Fruit fly (Drosophila melanogaster) whole organism, embryonic: ENCODE measurements around the gene CG33784.

Source experiments
- Ada2b ChIP-seq: fragments of 200-800 bp; sonication (Bioruptor generic); IDR thresholded peaks from 2 replicates; pipeline ENCODE4 v1.3.6; 2022; ENCODE audit warnings: missing biosample characterization, missing genetic modification characterization
- BEAF-32 ChIP-seq: fragments of 200-800 bp; sonication (Bioruptor generic); optimal IDR thresholded peaks from 3 replicates; lab custom pipeline; 2017; ENCODE audit warnings: missing biosample characterization, missing genetic modification characterization, mild to moderate bottlenecking, moderate library complexity, missing genetic modification reagents
- Blimp-1 ChIP-seq: fragments of 200-800 bp; sonication (Bioruptor generic); optimal IDR thresholded peaks from 3 replicates; lab custom pipeline; 2018; ENCODE audit warnings: missing biosample characterization, missing genetic modification characterization, mild to moderate bottlenecking, moderate library complexity, missing genetic modification reagents
- BtbVII ChIP-seq: fragments of 200-800 bp; sonication (Bioruptor generic); optimal IDR thresholded peaks from 3 replicates; lab custom pipeline; 2017; ENCODE audit warnings: missing biosample characterization, mild to moderate bottlenecking, missing genetic modification characterization
- CG12155 ChIP-seq: fragments of 200-800 bp; sonication (Bioruptor generic); optimal IDR thresholded peaks from 3 replicates; lab custom pipeline; 2016; ENCODE audit warnings: missing biosample characterization, missing genetic modification characterization
- CG13624 ChIP-seq: fragments of 200-800 bp; sonication (Bioruptor generic); optimal IDR thresholded peaks from 2 replicates; lab custom pipeline; 2016; ENCODE audit warnings: missing biosample characterization, missing genetic modification characterization
- CG14667 ChIP-seq: fragments of 200-800 bp; sonication (Bioruptor generic); IDR thresholded peaks from 2 replicates; pipeline ENCODE4 v1.3.6; 2022; ENCODE audit warnings: missing biosample characterization, missing genetic modification characterization
- CG15011 ChIP-seq: fragments of 200-800 bp; sonication (Bioruptor generic); optimal IDR thresholded peaks from 3 replicates; lab custom pipeline; 2018; ENCODE audit warnings: missing biosample characterization, mild to moderate bottlenecking, missing genetic modification characterization
- CG16815 ChIP-seq: fragments of 200-800 bp; sonication (Bioruptor generic); optimal IDR thresholded peaks from 3 replicates; lab custom pipeline; 2017; ENCODE audit warnings: missing biosample characterization, mild to moderate bottlenecking, missing genetic modification characterization
- CG17359 ChIP-seq: fragments of 200-800 bp; sonication (Bioruptor generic); optimal IDR thresholded peaks from 3 replicates; lab custom pipeline; 2018; ENCODE audit warnings: missing biosample characterization, mild to moderate bottlenecking, missing genetic modification characterization, moderate library complexity
- CG31224 ChIP-seq: fragments of 200-800 bp; sonication (Bioruptor generic); IDR thresholded peaks from 2 replicates; pipeline ENCODE4 v1.3.6; 2022; ENCODE audit warnings: missing biosample characterization, missing genetic modification characterization
- CG31441 ChIP-seq: fragments of 200-800 bp; sonication (Bioruptor generic); IDR thresholded peaks from 2 replicates; pipeline ENCODE4 v1.3.6; 2022; ENCODE audit warnings: missing biosample characterization, missing genetic modification characterization
- CG33557 ChIP-seq: fragments of 200-800 bp; sonication (Bioruptor generic); optimal IDR thresholded peaks from 2 replicates; lab custom pipeline; 2019; ENCODE audit warnings: missing biosample characterization, mild to moderate bottlenecking, missing genetic modification characterization, moderate library complexity
- CG34376 ChIP-seq: fragments of 200-800 bp; sonication (Bioruptor generic); optimal IDR thresholded peaks from 2 replicates; lab custom pipeline; 2018; ENCODE audit warnings: missing biosample characterization, mild to moderate bottlenecking, missing genetic modification characterization
- CG34422 ChIP-seq: fragments of 200-800 bp; sonication (Bioruptor generic); IDR thresholded peaks from 3 replicates; pipeline ENCODE4 v1.3.6; 2022; ENCODE audit warnings: missing biosample characterization, missing genetic modification characterization
- CG3847 ChIP-seq: fragments of 200-800 bp; sonication (Bioruptor generic); IDR thresholded peaks from 2 replicates; pipeline ENCODE4 v1.3.6; 2022; ENCODE audit warnings: missing biosample characterization, missing genetic modification characterization
- CG6175 ChIP-seq: fragments of 200-800 bp; sonication (Bioruptor generic); IDR thresholded peaks from 3 replicates; pipeline ENCODE4 v1.3.6; 2022; ENCODE audit warnings: missing biosample characterization, missing genetic modification characterization
- CG6854 ChIP-seq: fragments of 200-800 bp; sonication (Bioruptor generic); optimal IDR thresholded peaks from 3 replicates; lab custom pipeline; 2017; ENCODE audit warnings: missing biosample characterization, mild to moderate bottlenecking, missing genetic modification characterization
- CG7372 ChIP-seq: fragments of 200-800 bp; sonication (Bioruptor generic); IDR thresholded peaks from 2 replicates; pipeline ENCODE4 v1.3.6; 2022; ENCODE audit warnings: missing biosample characterization, missing genetic modification characterization
- CG8478 ChIP-seq: fragments of >200 bp; optimal IDR thresholded peaks from 2 replicates; lab custom pipeline; 2018
- CG9215 ChIP-seq: fragments of 200-800 bp; sonication (Bioruptor generic); IDR thresholded peaks from 2 replicates; pipeline ENCODE4 v1.3.6; 2022; ENCODE audit warnings: missing biosample characterization, missing genetic modification characterization
- CG9797 ChIP-seq: fragments of 200-800 bp; sonication (Bioruptor generic); optimal IDR thresholded peaks from 3 replicates; lab custom pipeline; 2018; ENCODE audit warnings: missing biosample characterization, mild to moderate bottlenecking, missing genetic modification characterization
- CG9817 ChIP-seq: fragments of 200-800 bp; sonication (Bioruptor generic); optimal IDR thresholded peaks from 2 replicates; lab custom pipeline; 2018; ENCODE audit warnings: missing biosample characterization, mild to moderate bottlenecking, missing genetic modification characterization, moderate library complexity
- Chrac-16 ChIP-seq: fragments of 200-800 bp; sonication (Bioruptor generic); optimal IDR thresholded peaks from 3 replicates; lab custom pipeline; 2016; ENCODE audit warnings: missing biosample characterization, missing genetic modification characterization
- CrebB ChIP-seq: fragments of 200-800 bp; sonication (Bioruptor generic); optimal IDR thresholded peaks from 3 replicates; lab custom pipeline; 2018; ENCODE audit warnings: missing biosample characterization, mild to moderate bottlenecking, missing genetic modification characterization
- Dfd ChIP-seq, 2 experiments: fragments of >200 bp; optimal IDR thresholded peaks; 2 replicates each; lab custom pipeline; 2017; ENCODE audit warnings: missing biosample characterization in 2 of 2, missing genetic modification characterization in 2 of 2
- Doc2 ChIP-seq: fragments of 200-800 bp; sonication (Bioruptor generic); IDR thresholded peaks from 2 replicates; pipeline ENCODE4 v1.3.6; 2022; ENCODE audit warnings: missing biosample characterization, missing genetic modification characterization
- Hand ChIP-seq: fragments of 200-800 bp; sonication (Bioruptor generic); optimal IDR thresholded peaks from 2 replicates; lab custom pipeline; 2017; ENCODE audit warnings: mild to moderate bottlenecking, missing biosample characterization, missing genetic modification reagents, missing genetic modification characterization
- Hey ChIP-seq: fragments of 200-800 bp; sonication (Bioruptor generic); optimal IDR thresholded peaks from 3 replicates; lab custom pipeline; 2018; ENCODE audit warnings: missing biosample characterization, mild to moderate bottlenecking, missing genetic modification characterization
- Hr39 ChIP-seq: fragments of >200 bp; optimal IDR thresholded peaks from 2 replicates; lab custom pipeline; 2017
- Hsf ChIP-seq: fragments of 200-800 bp; sonication (Bioruptor generic); optimal IDR thresholded peaks from 3 replicates; lab custom pipeline; 2016; ENCODE audit warnings: missing biosample characterization, missing genetic modification characterization
- Lim3 ChIP-seq: fragments of 200-800 bp; sonication (Bioruptor generic); IDR thresholded peaks from 2 replicates; pipeline ENCODE4 v1.3.6; 2022; ENCODE audit warnings: missing biosample characterization, missing genetic modification characterization
- bigmax ChIP-seq: fragments of 200-800 bp; sonication (Bioruptor generic); optimal IDR thresholded peaks from 2 replicates; lab custom pipeline; 2018; ENCODE audit warnings: missing biosample characterization, mild to moderate bottlenecking, missing genetic modification characterization
- crp ChIP-seq, 2 experiments: fragments of 200-800 bp; sonication (Bioruptor generic); optimal IDR thresholded peaks; 2 replicates in 1 of 2; 3 replicates in 1 of 2; lab custom pipeline; 2017; ENCODE audit warnings: missing biosample characterization in 2 of 2, missing genetic modification characterization in 2 of 2, mild to moderate bottlenecking in 1 of 2, moderate library complexity in 1 of 2
- danr ChIP-seq: fragments of 200-800 bp; sonication (Bioruptor generic); IDR thresholded peaks from 2 replicates; pipeline ENCODE4 v1.3.6; 2022; ENCODE audit warnings: missing biosample characterization, missing genetic modification characterization
- eyg ChIP-seq: fragments of 200-800 bp; sonication (Bioruptor generic); optimal IDR thresholded peaks from 3 replicates; lab custom pipeline; 2016; ENCODE audit warnings: missing biosample characterization, missing genetic modification characterization
- fu2 ChIP-seq: fragments of 200-800 bp; sonication (Bioruptor generic); optimal IDR thresholded peaks from 2 replicates; lab custom pipeline; 2016; ENCODE audit warnings: missing biosample characterization, missing genetic modification characterization
- gsb ChIP-seq: fragments of 200-800 bp; sonication (Bioruptor generic); IDR thresholded peaks from 2 replicates; pipeline ENCODE4 v1.3.6; 2022; ENCODE audit warnings: missing biosample characterization, missing genetic modification characterization
- kni ChIP-seq: fragments of 200-800 bp; sonication (Bioruptor generic); optimal IDR thresholded peaks from 3 replicates; lab custom pipeline; 2017; ENCODE audit warnings: mild to moderate bottlenecking, missing biosample characterization, missing genetic modification reagents, missing genetic modification characterization
- lab ChIP-seq: fragments of 200-800 bp; sonication (Bioruptor generic); optimal IDR thresholded peaks from 3 replicates; lab custom pipeline; 2017; ENCODE audit warnings: missing biosample characterization, missing genetic modification characterization, mild to moderate bottlenecking, moderate library complexity, missing genetic modification reagents
- nerfin-2 ChIP-seq: fragments of 200-800 bp; sonication (Bioruptor generic); IDR thresholded peaks from 2 replicates; pipeline ENCODE4 v1.3.6; 2022; ENCODE audit warnings: missing biosample characterization, missing genetic modification characterization; ENCODE audit not compliant: partially characterized antibody
- pho ChIP-seq: fragments of 200-800 bp; sonication (Bioruptor generic); optimal IDR thresholded peaks from 2 replicates; lab custom pipeline; 2016; ENCODE audit warnings: missing biosample characterization, missing genetic modification characterization
- pnt ChIP-seq: fragments of 200-800 bp; sonication (Bioruptor generic); optimal IDR thresholded peaks from 3 replicates; lab custom pipeline; 2016; ENCODE audit warnings: missing biosample characterization, missing genetic modification characterization
- row ChIP-seq: fragments of 200-800 bp; sonication (Bioruptor generic); IDR thresholded peaks from 3 replicates; pipeline ENCODE4 v1.3.6; 2022; ENCODE audit warnings: missing biosample characterization, missing genetic modification characterization
- sens-2 ChIP-seq: fragments of 200-800 bp; sonication (Bioruptor generic); IDR thresholded peaks from 2 replicates; pipeline ENCODE4 v1.3.6; 2022; ENCODE audit warnings: missing biosample characterization, missing genetic modification characterization
- seq ChIP-seq: fragments of 200-800 bp; sonication (Bioruptor generic); IDR thresholded peaks from 2 replicates; pipeline ENCODE4 v1.3.6; 2022; ENCODE audit warnings: missing biosample characterization, missing genetic modification characterization
- sisA ChIP-seq: fragments of 200-800 bp; sonication (Bioruptor generic); IDR thresholded peaks from 2 replicates; pipeline ENCODE4 v1.3.6; 2022; ENCODE audit warnings: missing biosample characterization, missing genetic modification characterization
- slp2 ChIP-seq: fragments of 200-800 bp; sonication (Bioruptor generic); optimal IDR thresholded peaks from 2 replicates; lab custom pipeline; 2016; ENCODE audit warnings: missing biosample characterization, missing genetic modification characterization
- sob ChIP-seq: fragments of 200-800 bp; sonication (Bioruptor generic); IDR thresholded peaks from 2 replicates; pipeline ENCODE4 v1.3.6; 2022; ENCODE audit warnings: missing biosample characterization, missing genetic modification characterization
- tin ChIP-seq: fragments of 200-800 bp; sonication (Bioruptor generic); optimal IDR thresholded peaks from 3 replicates; lab custom pipeline; 2016; ENCODE audit warnings: missing biosample characterization, missing genetic modification characterization
- tll ChIP-seq, 2 experiments: fragments of 200-800 bp in 1 of 2; fragments of >200 bp in 1 of 2; sonication (Bioruptor generic) in 1 of 2; optimal IDR thresholded peaks; 2 replicates each; lab custom pipeline; 2017 to 2019; ENCODE audit warnings: missing biosample characterization in 2 of 2, missing genetic modification characterization in 2 of 2, mild to moderate bottlenecking in 1 of 2, moderate library complexity in 1 of 2
- twi ChIP-seq: fragments of 200-800 bp; optimal IDR thresholded peaks from 2 replicates; lab custom pipeline; 2019; ENCODE audit warnings: missing biosample characterization, mild to moderate bottlenecking, missing genetic modification characterization, moderate library complexity

CG33784 gene

dm6 chr3R:10084914-10085313 is 17.2 kb downstream of the CG33784 start (continued):
- TF ChIP-seq Blimp-1 (GFP tag; lab: Kevin White, UChicago) (no peak), CG9817 (tag; lab: Kevin White, UChicago) (peak; percentile 53), CG31224 (GFP tag; lab: Robert Waterston, UW) (peak; percentile 56), kni (GFP tag; lab: Kevin White, UChicago) (no peak), BtbVII (GFP tag; lab: Kevin White, UChicago) (peak; percentile 65), Hr39 (no peak), sob (GFP tag; lab: Robert Waterston, UW) (peak; percentile 53), CrebB (no peak), seq (GFP tag; lab: Robert Waterston, UW) (no peak), slp2 (GFP tag; lab: Kevin White, UChicago) (no peak), Chrac-16 (GFP tag; lab: Kevin White, UChicago) (no peak), CG7372 (GFP tag; lab: Robert Waterston, UW) (no peak), CG14667 (0 out of 2 replicates have a peak, but pooled peaks have one; percentile 14), CG15011 (GFP tag; lab: Kevin White, UChicago) (peak; percentile 22), CG8478 (no peak), nerfin-2 (no peak), CG34422 (GFP tag; lab: Robert Waterston, UW) (0 out of 3 replicates have a peak, but pooled peaks have one; percentile 39), tin (GFP tag; lab: Kevin White, UChicago) (peak; percentile 2), Hand (peak; percentile 54), CG6854 (GFP tag; lab: Kevin White, UChicago) (no peak), twi (tag; lab: Kevin White, UChicago) (no peak), CG13624 (GFP tag; lab: Kevin White, UChicago) (peak; percentile 61), lab (GFP tag; lab: Kevin White, UChicago) (peak; percentile 82), eyg (GFP tag; lab: Kevin White, UChicago) (peak; percentile 9), CG12155 (GFP tag; lab: Kevin White, UChicago) (peak; percentile 52), sisA (peak; percentile 33; the same call in 1 of the 2 replicates), CG3847 (GFP tag; lab: Robert Waterston, UW) (peak; percentile 50), BEAF-32 (GFP tag; lab: Kevin White, UChicago) (no peak), CG17359 (tag; lab: Kevin White, UChicago) (peak; percentile 32), CG34376 (no peak), CG9797 (GFP tag; lab: Kevin White, UChicago) (no peak), CG6175 (0 out of 3 replicates have a peak, but pooled peaks have one; percentile 44), tll (GFP tag; optimal IDR thresholded peaks at IDR 0.05; lab: Kevin White, UChicago) (no peak), CG31441 (GFP tag; lab: Robert Waterston, UW) (no peak), bigmax (no peak), Doc2 (no peak), CG33557 (GFP tag; lab: Kevin White, UChicago) (no peak), Ada2b (GFP tag; lab: Robert Waterston, UW) (peak; percentile 49; the same call in 1 of the 2 replicates), sens-2 (GFP tag; lab: Robert Waterston, UW) (no peak), pho (GFP tag; lab: Kevin White, UChicago) (peak; percentile 70), Hey (tag; lab: Kevin White, UChicago) (no peak), pnt (GFP tag; lab: Kevin White, UChicago) (no peak), row (GFP tag; lab: Robert Waterston, UW) (peak; percentile 62), Hsf (GFP tag; lab: Kevin White, UChicago) (peak; percentile 33), crp (GFP tag; optimal IDR thresholded peaks at IDR 0.05; lab: Kevin White, UChicago) (no peak), Lim3 (GFP tag; lab: Robert Waterston, UW) (no peak), danr (GFP tag; lab: Robert Waterston, UW) (peak; percentile 33; the same call in 1 of the 2 replicates), CG9215 (peak; percentile 67), Dfd (GFP tag; optimal IDR thresholded peaks at IDR 0.05; lab: Kevin White, UChicago) (no peak), fu2 (GFP tag; lab: Kevin White, UChicago) (peak; percentile 63), CG16815 (GFP tag; lab: Kevin White, UChicago) (peak; percentile 69), gsb (GFP tag; lab: Robert Waterston, UW) (peak; percentile 52; the same call in 1 of the 2 replicates)
